Worm (Caenorhabditis elegans) whole organism, L1 larva: Measurements from ENCODE around the gene ZC190.4.

Experiments used
- C34B4.2 ChIP-seq: sonication (generic microtip); optimal IDR thresholded peaks from 2 replicates; lab custom pipeline; 2017; ENCODE audit warnings: mild to moderate bottlenecking, missing genetic modification characterization, missing compliant biosample characterization
- aha-1 ChIP-seq: fragments of 150-350 bp; optimal IDR thresholded peaks from 2 replicates; lab custom pipeline; 2014; ENCODE audit warnings: missing biosample characterization, missing genetic modification characterization
- aly-2 ChIP-seq: fragments of 150-350 bp; optimal IDR thresholded peaks from 2 replicates; lab custom pipeline; 2014; ENCODE audit warnings: missing biosample characterization, missing genetic modification characterization
- blmp-1 ChIP-seq: fragments of 150-350 bp; optimal IDR thresholded peaks from 2 replicates; lab custom pipeline; 2014; ENCODE audit warnings: missing biosample characterization, missing genetic modification characterization
- ceh-82 ChIP-seq, 3 experiments: fragments of 150-350 bp in 1 of 3; sonication (generic microtip) in 2 of 3; optimal IDR thresholded peaks; 2 replicates each; lab custom pipeline; 2014 to 2017; ENCODE audit warnings: missing biosample characterization in 3 of 3, missing genetic modification characterization in 3 of 3
- ceh-90 ChIP-seq: sonication (generic microtip); optimal IDR thresholded peaks from 2 replicates; lab custom pipeline; 2016; ENCODE audit warnings: missing genetic modification characterization, missing compliant biosample characterization
- ces-1 ChIP-seq: fragments of 150-350 bp; optimal IDR thresholded peaks from 2 replicates; lab custom pipeline; 2014; ENCODE audit warnings: missing biosample characterization, missing genetic modification reagents, missing genetic modification characterization
- dsc-1 ChIP-seq: sonication (generic microtip); optimal IDR thresholded peaks from 2 replicates; lab custom pipeline; 2016; ENCODE audit warnings: mild to moderate bottlenecking, missing genetic modification characterization, missing compliant biosample characterization
- efl-1 ChIP-seq, 4 experiments: fragments of 150-350 bp; optimal IDR thresholded peaks in 3 of 4; peaks in 1 of 4; 1 replicate in 1 of 4; 2 replicates in 3 of 4; lab custom pipeline; 2014; ENCODE audit warnings: missing biosample characterization in 2 of 4, missing genetic modification characterization in 2 of 4, missing genetic modification reagents in 2 of 4
- egl-27 ChIP-seq, 2 experiments: fragments of 150-350 bp in 1 of 2; sonication (generic microtip); optimal IDR thresholded peaks; 3 replicates each; lab custom pipeline; 2017 to 2018; ENCODE audit warnings: missing biosample characterization in 2 of 2, missing genetic modification characterization in 2 of 2, missing genetic modification reagents in 2 of 2
- ets-5 ChIP-seq: fragments of 200-800 bp; sonication (Bioruptor generic); IDR thresholded peaks from 2 replicates; pipeline ENCODE4 v1.3.6; 2022; ENCODE audit warnings: missing genetic modification characterization, missing compliant biosample characterization
- fkh-10 ChIP-seq: sonication (generic microtip); optimal IDR thresholded peaks from 2 replicates; lab custom pipeline; 2017; ENCODE audit warnings: missing biosample characterization, missing genetic modification reagents, missing genetic modification characterization
- fkh-8 ChIP-seq: sonication (generic microtip); optimal IDR thresholded peaks from 2 replicates; lab custom pipeline; 2016; ENCODE audit warnings: mild to moderate bottlenecking, missing genetic modification characterization, missing compliant biosample characterization
- hlh-17 ChIP-seq: fragments of 200-800 bp; sonication (Bioruptor generic); optimal IDR thresholded peaks from 2 replicates; lab custom pipeline; 2018; ENCODE audit warnings: missing genetic modification characterization, mild to moderate bottlenecking, missing compliant biosample characterization, moderate library complexity, borderline replicate concordance
- irx-1 ChIP-seq: sonication (generic microtip); optimal IDR thresholded peaks from 2 replicates; lab custom pipeline; 2016; ENCODE audit warnings: missing genetic modification characterization, missing compliant biosample characterization
- isw-1 ChIP-seq: fragments of 200-800 bp; sonication (Bioruptor generic); IDR thresholded peaks from 2 replicates; pipeline ENCODE4 v1.3.6; 2022; ENCODE audit warnings: missing genetic modification characterization, missing compliant biosample characterization
- jun-1 ChIP-seq: fragments of 150-350 bp; optimal IDR thresholded peaks from 2 replicates; lab custom pipeline; 2014; ENCODE audit warnings: missing biosample characterization, missing genetic modification reagents, missing genetic modification characterization
- lin-13 ChIP-seq: fragments of 150-350 bp; optimal IDR thresholded peaks from 2 replicates; lab custom pipeline; 2014; ENCODE audit warnings: missing biosample characterization, missing genetic modification reagents, missing genetic modification characterization
- lin-14 ChIP-seq: fragments of 200-800 bp; sonication (Bioruptor generic); optimal IDR thresholded peaks from 2 replicates; lab custom pipeline; 2018; ENCODE audit warnings: mild to moderate bottlenecking, missing genetic modification characterization, moderate library complexity, missing compliant biosample characterization
- lin-35 ChIP-seq, 2 experiments: fragments of 150-350 bp; optimal IDR thresholded peaks; 2 replicates each; lab custom pipeline; 2014; ENCODE audit warnings: missing biosample characterization in 2 of 2, missing genetic modification characterization in 2 of 2, missing genetic modification reagents in 2 of 2
- lin-39 ChIP-seq: fragments of 150-350 bp; optimal IDR thresholded peaks from 2 replicates; lab custom pipeline; 2014; ENCODE audit warnings: missing biosample characterization, missing genetic modification reagents, missing genetic modification characterization
- lsy-2 ChIP-seq, 2 experiments: fragments of 150-350 bp; optimal IDR thresholded peaks; 2 replicates each; lab custom pipeline; 2014; ENCODE audit warnings: missing biosample characterization in 2 of 2, missing genetic modification characterization in 2 of 2
- mab-9 ChIP-seq: fragments of 200-800 bp; sonication (Bioruptor generic); IDR thresholded peaks from 2 replicates; pipeline ENCODE4 v1.3.6; 2022; ENCODE audit warnings: missing genetic modification reagents, missing genetic modification characterization, missing compliant biosample characterization
- mdl-1 ChIP-seq, 2 experiments: fragments of 150-350 bp; optimal IDR thresholded peaks; 2 replicates each; lab custom pipeline; 2014 to 2017; ENCODE audit warnings: missing biosample characterization in 2 of 2, missing genetic modification characterization in 2 of 2, inconsistent platforms in 1 of 2
- mep-1 ChIP-seq: fragments of 150-350 bp; optimal IDR thresholded peaks from 2 replicates; lab custom pipeline; 2014; ENCODE audit warnings: missing biosample characterization, missing genetic modification characterization
- nhr-11 ChIP-seq: fragments of 150-350 bp; optimal IDR thresholded peaks from 2 replicates; lab custom pipeline; 2014; ENCODE audit warnings: missing biosample characterization, missing genetic modification characterization
- nhr-12 ChIP-seq: sonication (generic microtip); optimal IDR thresholded peaks from 2 replicates; lab custom pipeline; 2017; ENCODE audit warnings: missing biosample characterization, missing genetic modification characterization
- nhr-19 ChIP-seq: fragments of 200-800 bp; sonication (Bioruptor generic); conservative IDR thresholded peaks from 2 replicates; pipeline ENCODE4 v1.3.6; 2022; ENCODE audit warnings: missing genetic modification characterization, missing compliant biosample characterization
- nhr-20 ChIP-seq: sonication (generic microtip); optimal IDR thresholded peaks from 2 replicates; lab custom pipeline; 2016; ENCODE audit warnings: mild to moderate bottlenecking, missing genetic modification characterization, missing compliant biosample characterization
- nhr-47 ChIP-seq: sonication (generic microtip); optimal IDR thresholded peaks from 2 replicates; lab custom pipeline; 2016; ENCODE audit warnings: mild to moderate bottlenecking, missing genetic modification characterization, moderate library complexity, missing compliant biosample characterization
- nhr-71 ChIP-seq: sonication (generic microtip); optimal IDR thresholded peaks from 2 replicates; lab custom pipeline; 2016; ENCODE audit warnings: mild to moderate bottlenecking, missing genetic modification characterization, moderate library complexity, missing compliant biosample characterization
- nhr-77 ChIP-seq: fragments of 150-350 bp; optimal IDR thresholded peaks from 2 replicates; lab custom pipeline; 2014; ENCODE audit warnings: missing biosample characterization, missing genetic modification characterization
- nhr-85 ChIP-seq: sonication (generic microtip); peaks from one replicate; lab custom pipeline; 2016; ENCODE audit warnings: missing genetic modification characterization, inconsistent platforms, missing compliant biosample characterization
- rnt-1 ChIP-seq: sonication (generic microtip); optimal IDR thresholded peaks from 2 replicates; lab custom pipeline; 2016; ENCODE audit warnings: mild to moderate bottlenecking, missing genetic modification characterization, moderate library complexity, missing compliant biosample characterization
- skn-1 ChIP-seq: fragments of 150-350 bp; optimal IDR thresholded peaks from 2 replicates; lab custom pipeline; 2014; ENCODE audit warnings: missing biosample characterization, missing genetic modification characterization
- snpc-4 ChIP-seq: fragments of 150-350 bp; optimal IDR thresholded peaks from 2 replicates; lab custom pipeline; 2014; ENCODE audit warnings: missing biosample characterization, missing genetic modification characterization
- snu-23 ChIP-seq: sonication (generic microtip); optimal IDR thresholded peaks from 2 replicates; lab custom pipeline; 2016; ENCODE audit warnings: missing genetic modification characterization, missing compliant biosample characterization
- sox-4 ChIP-seq: sonication (generic microtip); optimal IDR thresholded peaks from 2 replicates; lab custom pipeline; 2016; ENCODE audit warnings: missing genetic modification characterization, missing compliant biosample characterization
- swsn-7 ChIP-seq: sonication (generic microtip); optimal IDR thresholded peaks from 2 replicates; lab custom pipeline; 2016; ENCODE audit warnings: missing genetic modification characterization, missing compliant biosample characterization
- tbx-2 ChIP-seq: sonication (generic microtip); optimal IDR thresholded peaks from 2 replicates; lab custom pipeline; 2016; ENCODE audit warnings: missing genetic modification characterization, missing compliant biosample characterization
- tlp-1 ChIP-seq: fragments of 150-350 bp; optimal IDR thresholded peaks from 2 replicates; lab custom pipeline; 2014; ENCODE audit warnings: missing biosample characterization, missing genetic modification characterization
- unc-86 ChIP-seq: sonication (generic microtip); optimal IDR thresholded peaks from 2 replicates; lab custom pipeline; 2016; ENCODE audit warnings: missing genetic modification characterization, missing compliant biosample characterization
- unc-98 ChIP-seq: fragments of 200-800 bp; sonication (Bioruptor generic); IDR thresholded peaks from 2 replicates; pipeline ENCODE4 v1.3.6; 2022; ENCODE audit warnings: missing genetic modification characterization, missing compliant biosample characterization
- ztf-11 ChIP-seq, 2 experiments: sonication (generic microtip); optimal IDR thresholded peaks; 2 replicates each; lab custom pipeline; 2016 to 2017; ENCODE audit warnings: missing genetic modification characterization in 2 of 2, missing biosample characterization in 1 of 2, missing compliant biosample characterization in 1 of 2
- ztf-4 ChIP-seq: fragments of 150-350 bp; optimal IDR thresholded peaks from 2 replicates; lab custom pipeline; 2014; ENCODE audit warnings: missing biosample characterization, missing genetic modification characterization

Gene ZC190.4

DNA sequence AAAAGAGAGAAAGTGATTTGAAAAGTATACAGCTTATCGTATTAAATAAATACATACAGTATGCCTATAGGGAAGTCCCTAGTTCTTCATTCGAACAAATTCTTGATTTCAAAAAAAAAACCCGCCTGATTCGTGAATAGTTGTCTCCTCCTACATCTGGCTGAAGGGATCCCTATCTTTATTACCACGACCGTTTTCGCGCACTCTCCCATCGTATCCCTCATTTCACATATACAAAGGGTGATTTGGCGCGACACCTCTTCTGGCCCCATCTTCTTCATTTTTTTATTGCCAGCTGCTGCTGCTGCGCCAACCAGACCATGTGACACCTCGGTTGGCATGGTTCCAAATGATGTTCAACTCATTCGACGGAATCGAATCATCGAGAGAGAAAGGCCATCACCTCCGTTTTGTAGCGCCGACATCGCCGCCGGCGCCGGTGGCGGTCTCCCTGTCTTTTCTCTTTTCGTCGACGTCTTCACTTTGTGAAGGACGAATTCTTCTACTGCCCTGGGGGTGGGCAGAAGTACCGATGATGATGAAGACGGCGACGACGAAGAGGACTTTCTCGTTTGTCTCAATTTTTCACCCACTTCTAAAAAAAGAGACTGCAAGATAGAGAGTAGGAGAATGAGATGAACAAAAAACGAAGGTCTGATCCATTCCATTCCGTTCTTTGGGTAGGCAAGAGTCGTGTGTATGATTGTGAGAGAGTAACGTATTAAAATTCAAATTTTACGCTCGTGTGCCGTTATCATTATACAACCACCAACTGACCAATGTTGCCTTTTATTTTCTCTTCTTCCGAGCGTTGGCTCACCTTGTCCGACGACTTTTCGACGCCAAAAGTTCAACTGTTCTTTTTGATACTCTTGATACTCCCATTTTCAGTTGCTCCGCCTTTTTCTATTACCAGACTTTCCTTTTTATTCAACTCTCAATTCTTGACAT is 3.5 kb upstream of the ZC190.4 start (continued):
- TF ChIP-seq snu-23 (peak; percentile 71), tlp-1 (tag; lab: Kevin White, UChicago) (no peak), rnt-1 (no peak), unc-98 (no peak), mdl-1 (tag; optimal IDR thresholded peaks at IDR 0.05; lab: Kevin White, UChicago) (peak in 1 of 2 experiments; percentile 51)

DNA sequence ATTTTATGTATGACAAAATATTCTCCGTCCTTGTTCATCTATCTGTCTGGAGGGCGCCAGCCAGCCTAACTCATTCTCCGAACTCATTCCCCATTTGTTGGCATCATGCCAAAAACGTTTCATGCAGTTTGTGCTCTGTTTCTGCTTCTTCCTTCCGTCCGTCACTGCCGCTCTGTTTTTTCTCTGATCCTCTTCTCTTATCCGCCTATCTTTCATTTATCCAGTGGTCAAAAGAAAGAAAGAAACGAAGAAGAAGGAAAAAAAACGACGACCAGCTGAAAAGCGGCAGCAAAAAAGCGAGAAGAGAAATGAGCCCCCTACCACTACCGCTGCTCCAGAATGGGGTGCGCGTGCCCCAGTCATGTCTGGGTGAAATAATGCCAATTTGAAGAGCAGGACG is 2.8 kb upstream of the ZC190.4 start:
- TF ChIP-seq efl-1 (optimal IDR thresholded peaks at IDR 0.05; lab: Kevin White, UChicago) (peak in 1 of 2 experiments; percentile 16), efl-1 (GFP tag; optimal IDR thresholded peaks at IDR 0.05 in 1 of 2; lab: Kevin White, UChicago) (peak in 1 of 2 experiments; percentile 51), dsc-1 (tag; lab: Kevin White, UChicago) (peak; percentile 45), snpc-4 (tag; lab: Kevin White, UChicago) (peak; percentile 7), unc-86 (tag; lab: Kevin White, UChicago) (peak; percentile 81), blmp-1 (no peak), tbx-2 (tag; lab: Kevin White, UChicago) (peak; percentile 43), lsy-2 (tag; optimal IDR thresholded peaks at IDR 0.05; lab: Kevin White, UChicago) (peak in 1 of 2 experiments; percentile 14), lin-14 (GFP tag; lab: Kevin White, UChicago) (peak; percentile 91), irx-1 (tag; lab: Kevin White, UChicago) (peak; percentile 10), nhr-71 (tag; lab: Kevin White, UChicago) (peak; percentile 67), ztf-11 (tag; optimal IDR thresholded peaks at IDR 0.05; lab: Kevin White, UChicago) (no peak), aha-1 (tag; lab: Kevin White, UChicago) (no peak), ceh-82 (tag; optimal IDR thresholded peaks at IDR 0.05; lab: Kevin White, UChicago) (peak in 2 of 3 experiments; percentile 14 to 33), lin-35 (GFP tag; optimal IDR thresholded peaks at IDR 0.05; lab: Kevin White, UChicago) (peak in 1 of 2 experiments; percentile 1), fkh-8 (tag; lab: Kevin White, UChicago) (peak; percentile 70), jun-1 (no peak), nhr-47 (tag; lab: Kevin White, UChicago) (peak; percentile 40), nhr-11 (no peak), snu-23 (peak; percentile 7), mep-1 (peak; percentile 18), swsn-7 (tag; lab: Kevin White, UChicago) (peak; percentile 39)

ce11 chrV:8667230-8668021 is 1.6 kb downstream of the ZC190.4 start:
- TF ChIP-seq ets-5 (GFP tag; lab: Robert Waterston, UW) (no peak), C34B4.2 (tag; lab: Kevin White, UChicago) (no peak), isw-1 (GFP tag; lab: Robert Waterston, UW) (no peak), hlh-17 (no peak), nhr-47 (tag; lab: Kevin White, UChicago) (peak; percentile 21), lin-14 (GFP tag; lab: Kevin White, UChicago) (peak; percentile 55), nhr-12 (tag; lab: Kevin White, UChicago) (no peak), nhr-20 (peak; percentile 38), lin-13 (GFP tag; lab: Kevin White, UChicago) (no peak), ztf-4 (peak; percentile 23), nhr-71 (tag; lab: Kevin White, UChicago) (peak; percentile 65), nhr-77 (tag; lab: Kevin White, UChicago) (no peak), snu-23 (peak; percentile 12), skn-1 (tag; lab: Kevin White, UChicago) (no peak), sox-4 (tag; lab: Kevin White, UChicago) (no peak), aly-2 (tag; lab: Kevin White, UChicago) (no peak), fkh-10 (GFP tag; lab: Kevin White, UChicago) (no peak), nhr-19 (peak; percentile 20), mab-9 (GFP tag; lab: Robert Waterston, UW) (no peak), nhr-85 (no peak), egl-27 (tag; optimal IDR thresholded peaks at IDR 0.05; lab: Kevin White, UChicago) (no peak), ces-1 (GFP tag; lab: Kevin White, UChicago) (no peak), rnt-1 (peak; percentile 73), ceh-90 (tag; lab: Kevin White, UChicago) (no peak), lin-39 (tag; lab: Kevin White, UChicago) (peak; percentile 33)
